Fruit fly (Drosophila melanogaster): ENCODE results near the gene CG6462.

dm6 chr3L:6068178-6068577 lies 31.3 kb downstream of the CG6462 start:
- no peak for TF ChIP-seq Dll (optimal IDR thresholded peaks at IDR 0.05)
- TF ChIP-seq CG8478 (optimal IDR thresholded peaks at IDR 0.05): no peak
- TF ChIP-seq psq (optimal IDR thresholded peaks at IDR 0.05): no peak

Measured in whole organism.